Worm (Caenorhabditis elegans) whole organism, young adult: ENCODE measurements around the gene trx-3.

Experiments used
- B0035.1 ChIP-seq: sonication (generic microtip); optimal IDR thresholded peaks from 2 replicates; lab custom pipeline; 2016; ENCODE audit warnings: missing genetic modification characterization, mild to moderate bottlenecking, missing compliant biosample characterization, missing genotype, missing genetic modification reagents
- B0336.3 ChIP-seq: fragments of 200-800 bp; sonication (Bioruptor generic); IDR thresholded peaks from 2 replicates; pipeline ENCODE4 v1.3.6; 2022; ENCODE audit warnings: missing genetic modification characterization, missing compliant biosample characterization
- D2030.7 ChIP-seq: fragments of 200-800 bp; sonication (Bioruptor generic); IDR thresholded peaks from 2 replicates; pipeline ENCODE4 v1.3.6; 2022; ENCODE audit warnings: missing genetic modification reagents, missing genetic modification characterization, missing compliant biosample characterization
- F49E8.2 ChIP-seq: sonication (generic microtip); optimal IDR thresholded peaks from 3 replicates; lab custom pipeline; 2017; ENCODE audit warnings: missing genetic modification characterization, mild to moderate bottlenecking, missing compliant biosample characterization, antibody characterized with exemption, moderate library complexity; ENCODE audit not compliant: insufficient read depth
- F57A8.1 ChIP-seq: fragments of 200-800 bp; sonication (Bioruptor generic); optimal IDR thresholded peaks from 2 replicates; lab custom pipeline; 2018; ENCODE audit warnings: mild to moderate bottlenecking, missing genetic modification characterization, moderate library complexity, missing compliant biosample characterization
- F57C9.4 ChIP-seq: sonication (generic microtip); optimal IDR thresholded peaks from 2 replicates; lab custom pipeline; 2017; ENCODE audit warnings: mild to moderate bottlenecking, missing genetic modification characterization, missing compliant biosample characterization
- Y56A3A.18 ChIP-seq: fragments of 200-800 bp; sonication (Bioruptor generic); IDR thresholded peaks from 2 replicates; pipeline ENCODE4 v1.3.6; 2022; ENCODE audit warnings: missing genetic modification reagents, missing genetic modification characterization, missing compliant biosample characterization
- Y67H2A.10 ChIP-seq: fragments of 200-800 bp; sonication (Bioruptor generic); conservative IDR thresholded peaks from 2 replicates; pipeline ENCODE4 v1.3.6; 2022; ENCODE audit warnings: missing genetic modification reagents, missing genetic modification characterization, missing compliant biosample characterization
- Y79H2A.3 ChIP-seq: fragments of 200-800 bp; sonication (Bioruptor generic); conservative IDR thresholded peaks from 2 replicates; pipeline ENCODE4 v1.3.6; 2022; ENCODE audit warnings: missing genetic modification reagents, missing genetic modification characterization, missing compliant biosample characterization
- akir-1 ChIP-seq: fragments of 200-800 bp; sonication (Bioruptor generic); optimal IDR thresholded peaks from 2 replicates; lab custom pipeline; 2018; ENCODE audit warnings: mild to moderate bottlenecking, missing genetic modification characterization, moderate library complexity, missing compliant biosample characterization
- aptf-2 ChIP-seq: fragments of 200-800 bp; sonication (Bioruptor generic); conservative IDR thresholded peaks from 2 replicates; pipeline ENCODE4 v1.3.6; 2022; ENCODE audit warnings: missing genetic modification reagents, missing genetic modification characterization, missing compliant biosample characterization
- athp-1 ChIP-seq: sonication (generic microtip); optimal IDR thresholded peaks from 2 replicates; lab custom pipeline; 2017; ENCODE audit warnings: mild to moderate bottlenecking, missing genetic modification characterization, missing compliant biosample characterization
- attf-5 ChIP-seq: fragments of 200-800 bp; sonication (Bioruptor generic); optimal IDR thresholded peaks from 2 replicates; lab custom pipeline; 2018; ENCODE audit warnings: mild to moderate bottlenecking, missing genetic modification characterization, missing compliant biosample characterization
- bed-2 ChIP-seq: fragments of 200-800 bp; sonication (Bioruptor generic); IDR thresholded peaks from 2 replicates; pipeline ENCODE4 v1.3.6; 2022; ENCODE audit warnings: missing genetic modification reagents, missing genetic modification characterization, missing compliant biosample characterization
- ccch-3 ChIP-seq: fragments of 200-800 bp; sonication (Bioruptor generic); optimal IDR thresholded peaks from 2 replicates; lab custom pipeline; 2018; ENCODE audit warnings: mild to moderate bottlenecking, missing genetic modification characterization, missing compliant biosample characterization
- cebp-1 ChIP-seq, 2 experiments: fragments of 200-800 bp in 1 of 2; sonication (Bioruptor generic) in 1 of 2; sonication (generic microtip) in 1 of 2; IDR thresholded peaks in 1 of 2; optimal IDR thresholded peaks in 1 of 2; 2 replicates each; pipeline versions ENCODE4 v1.3.6 to Lab custom; 2017 to 2022; ENCODE audit warnings: missing compliant biosample characterization in 2 of 2, missing genetic modification characterization in 2 of 2, mild to moderate bottlenecking in 1 of 2, missing genetic modification reagents in 1 of 2, moderate library complexity in 1 of 2
- cebp-2 ChIP-seq: fragments of 200-800 bp; sonication (Bioruptor generic); IDR thresholded peaks from 2 replicates; pipeline ENCODE4 v1.3.6; 2022; ENCODE audit warnings: missing genetic modification characterization, missing compliant biosample characterization
- ceh-40 ChIP-seq: fragments of 200-800 bp; sonication (Bioruptor generic); IDR thresholded peaks from 2 replicates; pipeline ENCODE4 v1.3.6; 2022; ENCODE audit warnings: missing genetic modification characterization, missing compliant biosample characterization
- ceh-58 ChIP-seq: fragments of 200-800 bp; sonication (Bioruptor generic); IDR thresholded peaks from 2 replicates; pipeline ENCODE4 v1.3.6; 2022; ENCODE audit warnings: missing genetic modification characterization, missing compliant biosample characterization
- ceh-91 ChIP-seq: fragments of 200-800 bp; sonication (Bioruptor generic); IDR thresholded peaks from 2 replicates; pipeline ENCODE4 v1.3.6; 2022; ENCODE audit warnings: missing genetic modification reagents, missing genetic modification characterization, missing compliant biosample characterization
- die-1 ChIP-seq: sonication (generic microtip); optimal IDR thresholded peaks from 2 replicates; lab custom pipeline; 2016; ENCODE audit warnings: missing genotype, mild to moderate bottlenecking, missing genetic modification characterization, missing compliant biosample characterization
- dpl-1 ChIP-seq: fragments of 150-350 bp; optimal IDR thresholded peaks from 2 replicates; lab custom pipeline; 2014; ENCODE audit warnings: missing biosample characterization, missing genetic modification reagents, missing genetic modification characterization
- efl-1 ChIP-seq: fragments of 150-350 bp; optimal IDR thresholded peaks from 2 replicates; lab custom pipeline; 2014; ENCODE audit warnings: missing biosample characterization, missing genetic modification reagents, missing genetic modification characterization
- egl-18 ChIP-seq: fragments of 200-800 bp; sonication (Bioruptor generic); IDR thresholded peaks from 2 replicates; pipeline ENCODE4 v1.3.6; 2022; ENCODE audit warnings: missing genetic modification reagents, missing genetic modification characterization, missing compliant biosample characterization
- ekl-4 ChIP-seq: fragments of 200-800 bp; sonication (Bioruptor generic); IDR thresholded peaks from 2 replicates; pipeline ENCODE4 v1.3.6; 2022; ENCODE audit warnings: missing genetic modification reagents, missing genetic modification characterization, missing compliant biosample characterization
- fkh-3 ChIP-seq: sonication (generic microtip); optimal IDR thresholded peaks from 2 replicates; lab custom pipeline; 2016; ENCODE audit warnings: mild to moderate bottlenecking, missing genetic modification characterization, missing compliant biosample characterization
- hlh-12 ChIP-seq: sonication (generic microtip); optimal IDR thresholded peaks from 2 replicates; lab custom pipeline; 2016; ENCODE audit warnings: missing genetic modification characterization, missing compliant biosample characterization
- hrde-1 ChIP-seq: sonication (generic microtip); optimal IDR thresholded peaks from 2 replicates; lab custom pipeline; 2016; ENCODE audit warnings: missing genetic modification characterization, mild to moderate bottlenecking, missing compliant biosample characterization, moderate library complexity, missing genotype, missing genetic modification reagents, borderline replicate concordance
- lag-1 ChIP-seq: fragments of 200-800 bp; sonication (Bioruptor generic); IDR thresholded peaks from 2 replicates; pipeline ENCODE4 v1.3.6; 2022; ENCODE audit warnings: missing genetic modification reagents, missing genetic modification characterization, missing compliant biosample characterization
- let-526 ChIP-seq: fragments of 200-800 bp; sonication (Bioruptor generic); IDR thresholded peaks from 2 replicates; pipeline ENCODE4 v1.3.6; 2022; ENCODE audit warnings: missing genetic modification reagents, missing genetic modification characterization, missing compliant biosample characterization
- let-607 ChIP-seq, 2 experiments: fragments of 200-800 bp in 1 of 2; sonication (Bioruptor generic) in 1 of 2; sonication (generic microtip) in 1 of 2; optimal IDR thresholded peaks; 2 replicates each; lab custom pipeline; 2016 to 2018; ENCODE audit warnings: mild to moderate bottlenecking in 2 of 2, missing compliant biosample characterization in 2 of 2, missing genetic modification characterization in 2 of 2, moderate library complexity in 2 of 2, missing genotype in 1 of 2
- lin-26 ChIP-seq: fragments of 200-800 bp; sonication (Bioruptor generic); IDR thresholded peaks from 2 replicates; pipeline ENCODE4 v1.3.6; 2022; ENCODE audit warnings: missing genetic modification reagents, missing genetic modification characterization, missing compliant biosample characterization
- lir-1 ChIP-seq: fragments of 200-800 bp; sonication (Bioruptor generic); conservative IDR thresholded peaks from 2 replicates; pipeline ENCODE4 v1.3.6; 2022; ENCODE audit warnings: missing genetic modification reagents, missing genetic modification characterization, missing compliant biosample characterization
- lsy-27 ChIP-seq: sonication (generic microtip); optimal IDR thresholded peaks from 2 replicates; lab custom pipeline; 2017; ENCODE audit warnings: missing genetic modification characterization, mild to moderate bottlenecking, missing compliant biosample characterization, antibody characterized with exemption, missing genotype, borderline replicate concordance; ENCODE audit not compliant: insufficient read depth
- mcd-1 ChIP-seq: fragments of 200-800 bp; sonication (Bioruptor generic); IDR thresholded peaks from 2 replicates; pipeline ENCODE4 v1.3.6; 2022; ENCODE audit warnings: missing genetic modification reagents, missing genetic modification characterization, missing compliant biosample characterization
- mel-28 ChIP-seq: sonication (generic microtip); optimal IDR thresholded peaks from 2 replicates; lab custom pipeline; 2016; ENCODE audit warnings: borderline replicate concordance, mild to moderate bottlenecking, missing genetic modification characterization, missing compliant biosample characterization
- nfya-2 ChIP-seq: fragments of 200-800 bp; sonication (Bioruptor generic); IDR thresholded peaks from 2 replicates; pipeline ENCODE4 v1.3.6; 2022; ENCODE audit warnings: missing genetic modification reagents, missing genetic modification characterization, missing compliant biosample characterization
- pha-4 ChIP-seq: fragments of 150-350 bp; sonication (generic microtip); optimal IDR thresholded peaks from 2 replicates; lab custom pipeline; 2014; ENCODE audit warnings: missing biosample characterization, missing genetic modification reagents, missing genetic modification characterization
- sdz-38 ChIP-seq: sonication (generic microtip); optimal IDR thresholded peaks from 2 replicates; lab custom pipeline; 2016; ENCODE audit warnings: missing genotype, missing genetic modification characterization, missing compliant biosample characterization
- sptf-2 ChIP-seq: fragments of 200-800 bp; sonication (Bioruptor generic); optimal IDR thresholded peaks from 2 replicates; lab custom pipeline; 2018; ENCODE audit warnings: mild to moderate bottlenecking, missing genetic modification characterization, missing compliant biosample characterization
- unc-130 ChIP-seq: sonication (generic microtip); optimal IDR thresholded peaks from 2 replicates; lab custom pipeline; 2016; ENCODE audit warnings: missing genetic modification reagents, missing genetic modification characterization, missing compliant biosample characterization
- xnd-1 ChIP-seq: sonication (generic microtip); optimal IDR thresholded peaks from 2 replicates; lab custom pipeline; 2016; ENCODE audit warnings: missing genotype, missing genetic modification reagents, missing genetic modification characterization, missing compliant biosample characterization
- zfh-2 ChIP-seq: fragments of 200-800 bp; sonication (Bioruptor generic); conservative IDR thresholded peaks from 2 replicates; pipeline ENCODE4 v1.3.6; 2022; ENCODE audit warnings: missing genetic modification reagents, missing genetic modification characterization, missing compliant biosample characterization
- zim-3 ChIP-seq: sonication (generic microtip); optimal IDR thresholded peaks from 2 replicates; lab custom pipeline; 2017; ENCODE audit warnings: mild to moderate bottlenecking, missing genetic modification characterization, moderate library complexity, missing compliant biosample characterization
- ztf-26 ChIP-seq: sonication (generic microtip); optimal IDR thresholded peaks from 2 replicates; lab custom pipeline; 2017; ENCODE audit warnings: missing genetic modification characterization, missing compliant biosample characterization

Gene trx-3

ce11 chrIV:4469770-4470709 lies 16.8 kb upstream of the trx-3 start:
- TF ChIP-seq pha-4 (tag; lab: Kevin White, UChicago) (no peak), zim-3 (no peak), sdz-38 (tag; lab: Kevin White, UChicago) (no peak), xnd-1 (tag; lab: Kevin White, UChicago) (no peak), F49E8.2 (tag; lab: Kevin White, UChicago) (no peak), dpl-1 (GFP tag; lab: Kevin White, UChicago) (no peak), zfh-2 (GFP tag; lab: Robert Waterston, UW) (peak; percentile 89), ccch-3 (GFP tag; lab: Kevin White, UChicago) (no peak), efl-1 (GFP tag; lab: Kevin White, UChicago) (no peak), let-607 (tag; optimal IDR thresholded peaks at IDR 0.05; lab: Kevin White, UChicago) (no peak), aptf-2 (GFP tag; lab: Robert Waterston, UW) (no peak), unc-130 (no peak), bed-2 (GFP tag; lab: Robert Waterston, UW) (no peak), athp-1 (tag; lab: Kevin White, UChicago) (peak; percentile 35), attf-5 (peak; percentile 24), let-526 (no peak), ceh-91 (no peak), mel-28 (tag; lab: Kevin White, UChicago) (peak; percentile 15), B0336.3 (peak; percentile 74), F57C9.4 (tag; lab: Kevin White, UChicago) (no peak), lsy-27 (no peak), cebp-1 (GFP tag; IDR thresholded peaks at IDR 0.05; lab: Robert Waterston, UW) (peak; percentile 35; the same call in 1 of the 2 replicates), cebp-1 (tag; optimal IDR thresholded peaks at IDR 0.05; lab: Kevin White, UChicago) (peak; percentile 80), B0035.1 (tag; lab: Kevin White, UChicago) (no peak), ceh-58 (GFP tag; lab: Robert Waterston, UW) (no peak), Y67H2A.10 (GFP tag; lab: Robert Waterston, UW) (0 out of 2 replicates have a peak, but pooled peaks have one; percentile 37), F57A8.1 (GFP tag; lab: Kevin White, UChicago) (no peak), ekl-4 (GFP tag; lab: Robert Waterston, UW) (peak; percentile 8; the same call in 1 of the 2 replicates), hrde-1 (tag; lab: Kevin White, UChicago) (no peak), lag-1 (GFP tag; lab: Robert Waterston, UW) (no peak), sptf-2 (GFP tag; lab: Kevin White, UChicago) (no peak), fkh-3 (tag; lab: Kevin White, UChicago) (no peak), ztf-26 (tag; lab: Kevin White, UChicago) (no peak), lin-26 (GFP tag; lab: Robert Waterston, UW) (peak; percentile 67; the same call in 1 of the 2 replicates), egl-18 (GFP tag; lab: Robert Waterston, UW) (0 out of 2 replicates have a peak, but pooled peaks have one; percentile 3), lir-1 (peak; percentile 42; the same call in 1 of the 2 replicates), akir-1 (GFP tag; lab: Kevin White, UChicago) (peak; percentile 7), die-1 (no peak), Y79H2A.3 (0 out of 2 replicates have a peak, but pooled peaks have one; percentile 8), Y56A3A.18 (GFP tag; lab: Robert Waterston, UW) (no peak; the same call in 1 of the 2 replicates), hlh-12 (tag; lab: Kevin White, UChicago) (no peak), ceh-40 (0 out of 2 replicates have a peak, but pooled peaks have one; percentile 43), cebp-2 (no peak), D2030.7 (GFP tag; lab: Robert Waterston, UW) (no peak), nfya-2 (GFP tag; lab: Robert Waterston, UW) (no peak), mcd-1 (GFP tag; lab: Robert Waterston, UW) (peak; percentile 64)
